Worm (Caenorhabditis elegans): Measurements from ENCODE around the gene B0524.2.

The B0524.2 gene

DNA sequence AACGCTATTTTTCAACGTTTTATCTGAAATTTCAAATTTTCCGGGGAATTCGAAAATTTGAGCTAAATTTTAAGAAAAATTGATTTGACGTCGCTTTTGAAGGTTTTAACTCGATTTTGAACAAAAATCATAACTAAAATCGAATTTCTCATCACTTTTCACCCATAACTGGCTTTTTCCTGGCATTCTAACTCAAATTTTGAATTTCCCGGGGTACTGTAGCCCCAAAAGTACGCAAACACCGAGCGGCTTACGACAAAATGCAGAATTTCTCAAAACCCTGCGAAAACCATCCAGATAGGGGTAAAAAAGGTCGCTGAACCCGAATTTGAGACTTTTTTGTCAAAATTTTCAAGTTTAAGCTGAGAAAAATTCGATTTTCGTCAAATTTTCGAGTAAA is 33.4 kb downstream of the B0524.2 start:
- TF ChIP-seq aly-2 (tag; optimal IDR thresholded peaks at IDR 0.05) (no peak), hmg-11 (tag; optimal IDR thresholded peaks at IDR 0.05) (no peak), ztf-11 (tag; optimal IDR thresholded peaks at IDR 0.05) (no peak), ceh-82 (tag; optimal IDR thresholded peaks at IDR 0.05) (no peak), egl-27 (tag; optimal IDR thresholded peaks at IDR 0.05) (no peak), nhr-237 (tag; optimal IDR thresholded peaks at IDR 0.05) (no peak), ama-1 (optimal IDR thresholded peaks at IDR 0.05) (no peak), elt-2 (tag; optimal IDR thresholded peaks at IDR 0.05) (no peak), zag-1 (tag; optimal IDR thresholded peaks at IDR 0.05) (no peak), pha-4 (tag; optimal IDR thresholded peaks at IDR 0.05) (no peak), jun-1 (tag; optimal IDR thresholded peaks at IDR 0.05) (no peak), nfya-1 (tag; optimal IDR thresholded peaks at IDR 0.05; ENCODE audit: insufficient read depth) (no peak), elt-1 (tag; optimal IDR thresholded peaks at IDR 0.05) (no peak)

DNA sequence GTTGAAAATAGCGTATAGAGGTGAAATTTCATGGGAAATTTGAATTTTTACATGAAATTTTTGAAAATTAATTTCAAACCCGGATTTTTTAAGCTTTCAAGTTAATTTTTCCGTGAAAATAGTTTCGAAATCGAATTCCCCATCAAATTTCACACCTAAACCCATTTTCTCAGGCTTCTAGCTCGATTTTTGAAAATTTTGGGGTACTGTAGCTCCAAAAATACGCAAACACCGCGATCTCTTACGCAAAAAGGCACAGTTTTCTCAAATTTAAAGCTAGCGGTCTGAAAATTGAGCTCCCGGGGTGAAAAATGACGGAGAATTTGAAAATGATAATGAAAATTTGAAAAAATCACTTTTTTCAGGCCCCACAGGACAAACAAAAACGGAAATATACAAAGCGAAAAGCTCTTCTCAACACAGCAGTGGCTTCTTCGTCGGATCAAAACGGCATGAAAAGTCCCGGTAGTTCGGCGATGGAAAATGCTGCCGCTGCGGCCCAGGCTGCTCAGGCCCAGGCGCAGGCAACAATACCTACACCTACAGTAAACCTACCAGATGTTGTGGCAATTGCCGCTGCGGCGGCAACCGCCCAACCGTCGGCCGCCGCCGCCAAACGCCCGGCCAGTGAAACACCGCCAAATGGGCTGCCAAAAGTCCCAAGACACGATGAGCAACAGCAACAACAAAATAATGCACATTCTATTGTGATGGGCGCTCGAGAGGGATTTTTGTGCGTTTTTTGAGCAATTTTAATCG is 35.1 kb downstream of the B0524.2 start:
- TF ChIP-seq ama-1 (optimal IDR thresholded peaks at IDR 0.05) (no peak), tbx-2 (tag; optimal IDR thresholded peaks at IDR 0.05) (no peak), eor-1 (tag; optimal IDR thresholded peaks at IDR 0.05) (no peak), elt-2 (tag; optimal IDR thresholded peaks at IDR 0.05) (no peak), mml-1 (tag; optimal IDR thresholded peaks at IDR 0.05) (no peak), ztf-4 (tag; optimal IDR thresholded peaks at IDR 0.05) (no peak), elt-1 (tag; optimal IDR thresholded peaks at IDR 0.05) (no peak), nhr-76 (tag; optimal IDR thresholded peaks at IDR 0.05) (no peak), unc-62 (GFP tag; optimal IDR thresholded peaks at IDR 0.05) (no peak), elt-3 (tag; optimal IDR thresholded peaks at IDR 0.05) (no peak), aly-2 (tag; optimal IDR thresholded peaks at IDR 0.05) (no peak), nhr-237 (tag; optimal IDR thresholded peaks at IDR 0.05) (no peak), R02D3.7 (tag; optimal IDR thresholded peaks at IDR 0.05) (no peak), zag-1 (tag; optimal IDR thresholded peaks at IDR 0.05) (no peak), nhr-67 (tag; optimal IDR thresholded peaks at IDR 0.05) (no peak), nhr-23 (tag; optimal IDR thresholded peaks at IDR 0.05) (no peak), nhr-11 (tag; optimal IDR thresholded peaks at IDR 0.05) (no peak)

DNA sequence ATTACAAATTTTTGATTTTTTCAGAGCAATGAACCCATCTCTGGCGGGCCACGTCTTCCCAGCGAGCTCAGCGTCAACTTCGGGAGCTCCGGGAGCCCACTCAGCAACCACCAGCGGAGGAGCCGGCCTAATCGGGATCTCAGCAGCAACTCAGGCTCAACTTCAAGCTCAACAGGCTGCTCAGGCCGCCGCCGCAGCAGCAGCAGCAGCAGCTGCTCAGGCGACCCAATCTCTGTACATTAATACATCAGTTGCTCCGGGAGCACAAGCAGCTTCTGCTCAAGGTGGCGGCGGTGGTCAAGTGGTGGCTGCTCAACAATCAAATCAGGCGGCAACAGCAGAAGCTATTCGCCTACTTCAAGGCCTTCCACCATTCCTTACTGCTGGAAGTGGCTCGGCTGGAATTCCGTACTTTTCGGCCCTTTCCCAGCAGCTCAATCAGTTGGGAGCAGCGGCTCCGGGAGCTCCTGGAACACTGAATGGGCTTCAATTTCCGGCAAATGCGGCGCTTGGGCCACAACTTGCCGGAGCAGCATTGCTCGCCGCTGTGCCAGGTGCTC is 36.9 kb downstream of the B0524.2 start:
- TF ChIP-seq jun-1 (tag; optimal IDR thresholded peaks at IDR 0.05) (no peak), ceh-9 (tag; optimal IDR thresholded peaks at IDR 0.05) (no peak), lin-39 (tag; optimal IDR thresholded peaks at IDR 0.05) (no peak), nhr-76 (tag; optimal IDR thresholded peaks at IDR 0.05) (no peak), aly-2 (tag; optimal IDR thresholded peaks at IDR 0.05) (no peak)

DNA sequence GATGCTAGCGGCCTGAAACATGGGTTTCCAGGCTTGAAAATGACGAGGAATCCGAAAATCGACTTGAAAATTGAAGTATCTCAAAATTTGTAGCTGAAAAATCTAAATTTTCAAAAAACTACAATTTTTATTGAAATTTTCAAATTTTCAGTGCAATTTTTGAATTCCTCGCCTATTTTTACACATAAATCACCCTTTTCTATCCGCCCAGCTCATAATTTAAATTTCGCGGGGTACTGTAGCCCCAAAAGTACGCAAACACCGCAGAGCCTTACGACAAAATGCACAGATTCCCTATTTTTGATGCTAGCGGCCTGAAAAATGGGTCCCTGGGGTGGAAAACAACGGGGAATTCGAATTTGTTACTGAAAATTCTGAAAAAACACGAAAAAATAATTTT is 37.7 kb downstream of the B0524.2 start:
- no peak for TF ChIP-seq nhr-76 (tag; optimal IDR thresholded peaks at IDR 0.05)
- TF ChIP-seq ama-1 (optimal IDR thresholded peaks at IDR 0.05): no peak
- no peak for TF ChIP-seq ceh-16 (tag; optimal IDR thresholded peaks at IDR 0.05)
- no peak for TF ChIP-seq ztf-4 (tag; optimal IDR thresholded peaks at IDR 0.05)
- no peak for TF ChIP-seq mml-1 (tag; optimal IDR thresholded peaks at IDR 0.05)
- TF ChIP-seq nhr-28 (tag; optimal IDR thresholded peaks at IDR 0.05): no peak
- no peak for TF ChIP-seq elt-3 (tag; optimal IDR thresholded peaks at IDR 0.05)
- TF ChIP-seq nhr-237 (tag; optimal IDR thresholded peaks at IDR 0.05): no peak
- no peak for TF ChIP-seq fkh-2 (tag; optimal IDR thresholded peaks at IDR 0.05)
- TF ChIP-seq unc-39 (tag; optimal IDR thresholded peaks at IDR 0.05): no peak
- no peak for TF ChIP-seq fkh-10 (GFP tag; optimal IDR thresholded peaks at IDR 0.05)
- TF ChIP-seq unc-62 (GFP tag; optimal IDR thresholded peaks at IDR 0.05): no peak
- no peak for TF ChIP-seq nfya-1 (tag; optimal IDR thresholded peaks at IDR 0.05; ENCODE audit: insufficient read depth)
- TF ChIP-seq eor-1 (tag; optimal IDR thresholded peaks at IDR 0.05): no peak
- no peak for TF ChIP-seq nhr-11 (tag; optimal IDR thresholded peaks at IDR 0.05)
- TF ChIP-seq fos-1 (tag; optimal IDR thresholded peaks at IDR 0.05): no peak
- no peak for TF ChIP-seq hmg-11 (tag; optimal IDR thresholded peaks at IDR 0.05)
- no peak for TF ChIP-seq mdl-1 (tag; optimal IDR thresholded peaks at IDR 0.05)

DNA sequence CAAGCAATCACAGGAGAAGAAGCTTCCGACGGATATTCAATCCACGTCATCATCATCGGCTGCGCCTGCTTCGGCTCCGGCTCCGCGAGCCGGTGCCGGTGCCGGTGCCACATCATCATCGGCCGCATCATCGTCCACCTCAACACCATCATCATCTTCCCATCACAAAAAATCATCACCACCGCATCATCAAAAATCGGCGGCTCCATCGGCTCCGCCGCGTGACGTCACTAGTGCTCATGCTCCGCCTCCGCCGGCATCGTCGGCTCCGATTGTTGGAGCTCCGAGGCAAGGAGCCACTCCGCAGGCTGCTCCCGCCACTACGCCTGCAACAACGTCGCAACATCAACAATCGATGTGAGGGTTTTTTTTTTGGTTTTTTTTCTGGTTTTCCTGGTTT is 38.2 kb downstream of the B0524.2 start:
- TF ChIP-seq mdl-1 (tag; optimal IDR thresholded peaks at IDR 0.05) (no peak), ceh-28 (tag; optimal IDR thresholded peaks at IDR 0.05) (no peak)
